Fruit fly (Drosophila melanogaster): ENCODE results near the gene fuss.

DNA sequence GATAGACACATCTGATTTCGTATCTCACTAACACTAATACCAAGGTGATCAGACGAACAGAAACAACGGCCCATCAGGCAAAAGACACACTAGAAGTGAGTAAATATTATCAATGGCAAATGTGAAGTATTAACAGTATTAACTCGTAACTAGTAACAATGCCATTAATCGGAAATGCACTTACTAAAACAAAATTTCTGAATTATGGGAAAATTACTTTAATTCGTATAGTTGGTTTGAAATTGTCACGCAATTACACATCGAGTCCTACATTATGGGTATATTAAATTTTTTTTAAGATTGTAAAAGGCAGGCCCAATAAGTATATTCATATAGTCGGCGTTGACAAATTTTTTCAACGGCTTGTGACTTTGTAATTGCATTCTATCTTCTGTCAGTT is 55.7 kb downstream of the fuss start:
- TF ChIP-seq CG11696 (GFP tag; IDR thresholded peaks at IDR 0.05) (no peak), Abd-B (GFP tag; optimal IDR thresholded peaks at IDR 0.05) (no peak), Bgb (GFP tag; IDR thresholded peaks at IDR 0.05; ENCODE audit: partially characterized antibody) (no peak), Drgx (GFP tag; IDR thresholded peaks at IDR 0.05) (no peak), CG2712 (tag; optimal IDR thresholded peaks at IDR 0.05) (no peak), row (GFP tag; IDR thresholded peaks at IDR 0.05) (no peak), lola (GFP tag; optimal IDR thresholded peaks at IDR 0.05) (no peak), hth (optimal IDR thresholded peaks at IDR 0.05) (no peak), dpn (GFP tag; optimal IDR thresholded peaks at IDR 0.05) (no peak), Chrac-16 (GFP tag; optimal IDR thresholded peaks at IDR 0.05) (no peak), CG1233 (GFP tag; optimal IDR thresholded peaks at IDR 0.05) (no peak), CG31388 (GFP tag; optimal IDR thresholded peaks at IDR 0.05) (no peak)
